Worm (Caenorhabditis elegans) whole organism, L2 larva: ENCODE measurements around the gene B0024.15.

Experiments
- ama-1 ChIP-seq: fragments of 150-350 bp; optimal IDR thresholded peaks from 2 replicates; lab custom pipeline; 2018; ENCODE audit warnings: inconsistent platforms
- crh-2 ChIP-seq: sonication (generic microtip); optimal IDR thresholded peaks from 2 replicates; lab custom pipeline; 2017; ENCODE audit warnings: missing biosample characterization, missing genetic modification characterization
- elt-3 ChIP-seq: sonication (generic microtip); optimal IDR thresholded peaks from 2 replicates; lab custom pipeline; 2017; ENCODE audit warnings: missing biosample characterization, missing genetic modification characterization
- mdl-1 ChIP-seq, 2 experiments: fragments of 150-350 bp in 1 of 2; sonication (generic microtip) in 1 of 2; optimal IDR thresholded peaks; 2 replicates each; lab custom pipeline; 2017; ENCODE audit warnings: missing biosample characterization in 2 of 2, missing genetic modification characterization in 2 of 2
- nhr-21 ChIP-seq: fragments of 150-350 bp; optimal IDR thresholded peaks from 2 replicates; lab custom pipeline; 2014; ENCODE audit warnings: missing biosample characterization, missing genetic modification characterization
- nhr-77 ChIP-seq: fragments of 150-350 bp; optimal IDR thresholded peaks from 2 replicates; lab custom pipeline; 2014; ENCODE audit warnings: missing biosample characterization, missing genetic modification characterization
- zag-1 ChIP-seq: fragments of 150-350 bp; optimal IDR thresholded peaks from 2 replicates; lab custom pipeline; 2014; ENCODE audit warnings: missing biosample characterization, missing genetic modification characterization

DNA sequence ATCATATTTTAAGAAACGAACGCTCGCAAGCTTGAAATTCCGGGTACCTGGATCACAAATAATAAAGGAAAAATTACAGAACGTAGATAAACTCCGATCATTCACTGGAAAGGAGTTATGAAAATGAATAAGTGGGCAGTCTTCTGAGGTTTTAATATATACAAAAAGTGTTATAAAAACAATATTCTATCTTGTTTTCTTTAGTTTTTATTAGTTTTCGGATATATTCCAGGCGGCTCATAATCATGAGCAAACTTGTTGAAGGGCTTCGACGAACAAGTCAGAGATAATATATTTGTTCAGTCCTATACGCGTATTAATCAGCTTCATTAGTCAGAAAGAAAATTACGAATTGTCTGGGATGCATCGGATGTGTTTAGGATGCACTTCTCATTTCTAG, 24.1 kb downstream of the B0024.15 start, which contains the start of gene gcy-6:
- TF ChIP-seq zag-1 (tag; lab: Kevin White, UChicago) (no peak), mdl-1 (tag; optimal IDR thresholded peaks at IDR 0.05; lab: Kevin White, UChicago) (no peak), crh-2 (no peak), elt-3 (no peak), ama-1 (lab: Kevin White, UChicago) (no peak), nhr-21 (tag; lab: Kevin White, UChicago) (no peak), nhr-77 (tag; lab: Kevin White, UChicago) (no peak)
